Worm (Caenorhabditis elegans): Measurements from ENCODE around the gene T06C12.11.

DNA sequence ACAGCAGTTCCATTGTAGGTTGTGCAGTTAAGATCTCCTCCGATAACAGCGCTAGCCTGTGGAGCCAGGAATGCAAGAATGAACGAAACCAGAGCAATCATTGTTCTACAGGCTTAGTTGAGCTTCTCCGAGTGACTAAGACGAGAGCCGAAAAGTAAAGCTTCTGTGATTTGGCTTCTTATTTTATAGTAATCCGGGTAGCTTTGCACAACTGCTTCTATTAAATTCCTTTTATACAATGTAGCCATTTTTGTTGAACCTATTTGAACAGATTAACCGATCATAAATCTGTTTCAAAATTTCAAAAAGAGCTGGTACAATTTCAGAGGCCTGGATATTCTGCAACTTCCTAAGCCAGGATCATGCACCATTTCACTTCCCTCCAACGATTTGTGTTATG, 24.7 kb downstream of the T06C12.11 start, which contains the start of gene F35E8.9:
- TF ChIP-seq che-1 (tag; optimal IDR thresholded peaks at IDR 0.05): no peak
- no peak for TF ChIP-seq hlh-8 (tag; optimal IDR thresholded peaks at IDR 0.05)
- TF ChIP-seq ceh-31 (tag; optimal IDR thresholded peaks at IDR 0.05): no peak
- TF ChIP-seq ceh-34 (tag; optimal IDR thresholded peaks at IDR 0.05): no peak
- TF ChIP-seq hlh-13 (GFP tag; optimal IDR thresholded peaks at IDR 0.05): no peak
- no peak for TF ChIP-seq pqm-1 (tag; optimal IDR thresholded peaks at IDR 0.05)
- no peak for TF ChIP-seq ama-1 (optimal IDR thresholded peaks at IDR 0.05)

Measured in whole organism, late embryonic.